Worm (Caenorhabditis elegans) whole organism, L1 larva: ENCODE results near the gene F58B4.5.

Experiments used
- C34B4.2 ChIP-seq: sonication (generic microtip); optimal IDR thresholded peaks from 2 replicates; lab custom pipeline; 2017; ENCODE audit warnings: mild to moderate bottlenecking, missing genetic modification characterization, missing compliant biosample characterization
- Y116A8C.19 ChIP-seq: sonication (generic microtip); optimal IDR thresholded peaks from 2 replicates; lab custom pipeline; 2016; ENCODE audit warnings: missing compliant biosample characterization, missing genetic modification characterization, borderline replicate concordance
- ama-1 ChIP-seq: fragments of 150-350 bp; optimal IDR thresholded peaks from 2 replicates; lab custom pipeline; 2014
- ceh-63 ChIP-seq: fragments of 200-800 bp; sonication (Bioruptor generic); optimal IDR thresholded peaks from 2 replicates; lab custom pipeline; 2018; ENCODE audit warnings: mild to moderate bottlenecking, missing genetic modification characterization, missing compliant biosample characterization
- ceh-8 ChIP-seq: fragments of 200-800 bp; sonication (Bioruptor generic); optimal IDR thresholded peaks from 2 replicates; lab custom pipeline; 2018; ENCODE audit warnings: mild to moderate bottlenecking, missing genetic modification characterization, moderate library complexity, missing compliant biosample characterization
- ceh-88 ChIP-seq: fragments of 200-800 bp; sonication (Bioruptor generic); IDR thresholded peaks from 2 replicates; pipeline ENCODE4 v1.3.6; 2022; ENCODE audit warnings: missing genetic modification characterization, missing compliant biosample characterization
- ces-1 ChIP-seq: fragments of 150-350 bp; optimal IDR thresholded peaks from 2 replicates; lab custom pipeline; 2014; ENCODE audit warnings: missing biosample characterization, missing genetic modification reagents, missing genetic modification characterization
- dpl-1 ChIP-seq, 3 experiments: fragments of 150-350 bp in 2 of 3; sonication (generic microtip) in 1 of 3; optimal IDR thresholded peaks; 2 replicates each; lab custom pipeline; 2014 to 2017; ENCODE audit warnings: missing biosample characterization in 3 of 3, missing genetic modification characterization in 3 of 3, missing genetic modification reagents in 3 of 3
- dsc-1 ChIP-seq: sonication (generic microtip); optimal IDR thresholded peaks from 2 replicates; lab custom pipeline; 2016; ENCODE audit warnings: mild to moderate bottlenecking, missing genetic modification characterization, missing compliant biosample characterization
- efl-1 ChIP-seq, 4 experiments: fragments of 150-350 bp; optimal IDR thresholded peaks in 3 of 4; peaks in 1 of 4; 1 replicate in 1 of 4; 2 replicates in 3 of 4; lab custom pipeline; 2014; ENCODE audit warnings: missing biosample characterization in 2 of 4, missing genetic modification characterization in 2 of 4, missing genetic modification reagents in 2 of 4
- efl-3 ChIP-seq: fragments of 200-800 bp; sonication (Bioruptor generic); optimal IDR thresholded peaks from 2 replicates; lab custom pipeline; 2018; ENCODE audit warnings: mild to moderate bottlenecking, missing genetic modification characterization, missing compliant biosample characterization
- egl-13 ChIP-seq: sonication (generic microtip); optimal IDR thresholded peaks from 2 replicates; lab custom pipeline; 2016; ENCODE audit warnings: missing genotype, missing genetic modification reagents, missing genetic modification characterization, missing compliant biosample characterization
- elt-2 ChIP-seq: sonication (generic microtip); optimal IDR thresholded peaks from 2 replicates; lab custom pipeline; 2016; ENCODE audit warnings: missing genetic modification characterization, mild to moderate bottlenecking, inconsistent platforms, missing compliant biosample characterization, missing genetic modification reagents
- ets-5 ChIP-seq: fragments of 200-800 bp; sonication (Bioruptor generic); IDR thresholded peaks from 2 replicates; pipeline ENCODE4 v1.3.6; 2022; ENCODE audit warnings: missing genetic modification characterization, missing compliant biosample characterization
- fkh-4 ChIP-seq: sonication (generic microtip); optimal IDR thresholded peaks from 2 replicates; lab custom pipeline; 2016; ENCODE audit warnings: missing compliant biosample characterization, missing genetic modification characterization, borderline replicate concordance
- fkh-8 ChIP-seq: sonication (generic microtip); optimal IDR thresholded peaks from 2 replicates; lab custom pipeline; 2016; ENCODE audit warnings: mild to moderate bottlenecking, missing genetic modification characterization, missing compliant biosample characterization
- fos-1 ChIP-seq: fragments of 150-350 bp; optimal IDR thresholded peaks from 2 replicates; lab custom pipeline; 2014; ENCODE audit warnings: missing biosample characterization, missing genetic modification characterization
- hlh-17 ChIP-seq: fragments of 200-800 bp; sonication (Bioruptor generic); optimal IDR thresholded peaks from 2 replicates; lab custom pipeline; 2018; ENCODE audit warnings: missing genetic modification characterization, mild to moderate bottlenecking, missing compliant biosample characterization, moderate library complexity, borderline replicate concordance
- hpl-2 ChIP-seq: fragments of 150-350 bp; optimal IDR thresholded peaks from 2 replicates; lab custom pipeline; 2014; ENCODE audit warnings: missing biosample characterization, missing genetic modification reagents, missing genetic modification characterization
- isw-1 ChIP-seq: fragments of 200-800 bp; sonication (Bioruptor generic); IDR thresholded peaks from 2 replicates; pipeline ENCODE4 v1.3.6; 2022; ENCODE audit warnings: missing genetic modification characterization, missing compliant biosample characterization
- jun-1 ChIP-seq: fragments of 150-350 bp; optimal IDR thresholded peaks from 2 replicates; lab custom pipeline; 2014; ENCODE audit warnings: missing biosample characterization, missing genetic modification reagents, missing genetic modification characterization
- lin-14 ChIP-seq: fragments of 200-800 bp; sonication (Bioruptor generic); optimal IDR thresholded peaks from 2 replicates; lab custom pipeline; 2018; ENCODE audit warnings: mild to moderate bottlenecking, missing genetic modification characterization, moderate library complexity, missing compliant biosample characterization
- lin-35 ChIP-seq, 2 experiments: fragments of 150-350 bp; optimal IDR thresholded peaks; 2 replicates each; lab custom pipeline; 2014; ENCODE audit warnings: missing biosample characterization in 2 of 2, missing genetic modification characterization in 2 of 2, missing genetic modification reagents in 2 of 2
- lir-3 ChIP-seq: sonication (generic microtip); optimal IDR thresholded peaks from 2 replicates; lab custom pipeline; 2016; ENCODE audit warnings: mild to moderate bottlenecking, missing genetic modification characterization, moderate library complexity, missing compliant biosample characterization; ENCODE audit not compliant: poor library complexity
- lsy-2 ChIP-seq, 2 experiments: fragments of 150-350 bp; optimal IDR thresholded peaks; 2 replicates each; lab custom pipeline; 2014; ENCODE audit warnings: missing biosample characterization in 2 of 2, missing genetic modification characterization in 2 of 2
- mdl-1 ChIP-seq, 2 experiments: fragments of 150-350 bp; optimal IDR thresholded peaks; 2 replicates each; lab custom pipeline; 2014 to 2017; ENCODE audit warnings: missing biosample characterization in 2 of 2, missing genetic modification characterization in 2 of 2, inconsistent platforms in 1 of 2
- mep-1 ChIP-seq: fragments of 150-350 bp; optimal IDR thresholded peaks from 2 replicates; lab custom pipeline; 2014; ENCODE audit warnings: missing biosample characterization, missing genetic modification characterization
- nhr-11 ChIP-seq: fragments of 150-350 bp; optimal IDR thresholded peaks from 2 replicates; lab custom pipeline; 2014; ENCODE audit warnings: missing biosample characterization, missing genetic modification characterization
- nhr-12 ChIP-seq: sonication (generic microtip); optimal IDR thresholded peaks from 2 replicates; lab custom pipeline; 2017; ENCODE audit warnings: missing biosample characterization, missing genetic modification characterization
- nhr-20 ChIP-seq: sonication (generic microtip); optimal IDR thresholded peaks from 2 replicates; lab custom pipeline; 2016; ENCODE audit warnings: mild to moderate bottlenecking, missing genetic modification characterization, missing compliant biosample characterization
- nhr-47 ChIP-seq: sonication (generic microtip); optimal IDR thresholded peaks from 2 replicates; lab custom pipeline; 2016; ENCODE audit warnings: mild to moderate bottlenecking, missing genetic modification characterization, moderate library complexity, missing compliant biosample characterization
- nhr-71 ChIP-seq: sonication (generic microtip); optimal IDR thresholded peaks from 2 replicates; lab custom pipeline; 2016; ENCODE audit warnings: mild to moderate bottlenecking, missing genetic modification characterization, moderate library complexity, missing compliant biosample characterization
- nhr-76 ChIP-seq: sonication (generic microtip); optimal IDR thresholded peaks from 2 replicates; lab custom pipeline; 2017; ENCODE audit warnings: missing biosample characterization, missing genetic modification characterization
- nhr-77 ChIP-seq: fragments of 150-350 bp; optimal IDR thresholded peaks from 2 replicates; lab custom pipeline; 2014; ENCODE audit warnings: missing biosample characterization, missing genetic modification characterization
- pag-3 ChIP-seq: sonication (generic microtip); optimal IDR thresholded peaks from 2 replicates; lab custom pipeline; 2017; ENCODE audit warnings: missing genetic modification characterization, mild to moderate bottlenecking, missing compliant biosample characterization, antibody characterized with exemption, borderline replicate concordance; ENCODE audit not compliant: insufficient read depth
- pqm-1 ChIP-seq: sonication (generic microtip); optimal IDR thresholded peaks from 3 replicates; lab custom pipeline; 2017; ENCODE audit warnings: missing biosample characterization, missing genetic modification characterization
- rnt-1 ChIP-seq: sonication (generic microtip); optimal IDR thresholded peaks from 2 replicates; lab custom pipeline; 2016; ENCODE audit warnings: mild to moderate bottlenecking, missing genetic modification characterization, moderate library complexity, missing compliant biosample characterization
- skn-1 ChIP-seq: fragments of 150-350 bp; optimal IDR thresholded peaks from 2 replicates; lab custom pipeline; 2014; ENCODE audit warnings: missing biosample characterization, missing genetic modification characterization
- snpc-4 ChIP-seq: fragments of 150-350 bp; optimal IDR thresholded peaks from 2 replicates; lab custom pipeline; 2014; ENCODE audit warnings: missing biosample characterization, missing genetic modification characterization
- sup-37 ChIP-seq: fragments of 200-800 bp; sonication (Bioruptor generic); optimal IDR thresholded peaks from 2 replicates; lab custom pipeline; 2018; ENCODE audit warnings: mild to moderate bottlenecking, missing genetic modification characterization, missing compliant biosample characterization
- tbx-2 ChIP-seq: sonication (generic microtip); optimal IDR thresholded peaks from 2 replicates; lab custom pipeline; 2016; ENCODE audit warnings: missing genetic modification characterization, missing compliant biosample characterization
- unc-62 ChIP-seq: fragments of 150-350 bp; optimal IDR thresholded peaks from 2 replicates; lab custom pipeline; 2014; ENCODE audit warnings: missing biosample characterization, missing genetic modification reagents, missing genetic modification characterization
- unc-98 ChIP-seq: fragments of 200-800 bp; sonication (Bioruptor generic); IDR thresholded peaks from 2 replicates; pipeline ENCODE4 v1.3.6; 2022; ENCODE audit warnings: missing genetic modification characterization, missing compliant biosample characterization
- vab-15 ChIP-seq: sonication (generic microtip); optimal IDR thresholded peaks from 2 replicates; lab custom pipeline; 2017; ENCODE audit warnings: missing genotype, mild to moderate bottlenecking, missing genetic modification characterization, missing compliant biosample characterization
- xbp-1 ChIP-seq: sonication (generic microtip); optimal IDR thresholded peaks from 2 replicates; lab custom pipeline; 2016; ENCODE audit warnings: missing genetic modification characterization, missing compliant biosample characterization
- zip-4 ChIP-seq: fragments of 200-800 bp; sonication (Bioruptor generic); optimal IDR thresholded peaks from 2 replicates; lab custom pipeline; 2018; ENCODE audit warnings: mild to moderate bottlenecking, missing genetic modification characterization, moderate library complexity, missing compliant biosample characterization

The F58B4.5 gene

ce11 chrV:10937294-10937693, 4.8 kb downstream of the F58B4.5 start (continued):
- TF ChIP-seq sup-37 (GFP tag; lab: Kevin White, UChicago): no peak
- TF ChIP-seq egl-13 (tag; lab: Kevin White, UChicago): no peak
- no peak for TF ChIP-seq fos-1
- TF ChIP-seq nhr-47: peak; percentile 73
- TF ChIP-seq ceh-8 (GFP tag; lab: Kevin White, UChicago): peak; percentile 44
- TF ChIP-seq nhr-11 (tag; lab: Kevin White, UChicago): peak; percentile 63
- TF ChIP-seq ceh-63: no peak
- TF ChIP-seq vab-15 (tag; lab: Kevin White, UChicago): no peak
- TF ChIP-seq lsy-2 (tag; optimal IDR thresholded peaks at IDR 0.05; lab: Kevin White, UChicago): peak; percentile 26 to 65
- TF ChIP-seq ces-1: no peak
- TF ChIP-seq hpl-2 (GFP tag; lab: Kevin White, UChicago): no peak
- no peak for TF ChIP-seq nhr-76 (tag; lab: Kevin White, UChicago)
- TF ChIP-seq rnt-1 (tag; lab: Kevin White, UChicago): no peak
- peak; percentile 69 for TF ChIP-seq dsc-1 (tag; lab: Kevin White, UChicago)
- TF ChIP-seq Y116A8C.19: no peak
- TF ChIP-seq fkh-4 (tag; lab: Kevin White, UChicago): no peak
- no peak for TF ChIP-seq ama-1 (lab: Kevin White, UChicago)
- no peak for TF ChIP-seq tbx-2 (tag; lab: Kevin White, UChicago)
- no peak for TF ChIP-seq jun-1 (tag; lab: Kevin White, UChicago)
- no peak for TF ChIP-seq snpc-4 (tag; lab: Kevin White, UChicago)
- no peak for TF ChIP-seq ets-5 (GFP tag; lab: Robert Waterston, UW)
- no peak for TF ChIP-seq pqm-1 (tag; lab: Kevin White, UChicago)
- TF ChIP-seq isw-1 (GFP tag; lab: Robert Waterston, UW): no peak
- no peak for TF ChIP-seq lir-3
- no peak for TF ChIP-seq unc-62
- TF ChIP-seq nhr-20 (tag; lab: Kevin White, UChicago): peak; percentile 70
- TF ChIP-seq mdl-1 (tag; optimal IDR thresholded peaks at IDR 0.05; lab: Kevin White, UChicago): no peak
- no peak for TF ChIP-seq nhr-77
- TF ChIP-seq pag-3 (tag; lab: Kevin White, UChicago): no peak
- TF ChIP-seq xbp-1 (tag; lab: Kevin White, UChicago): no peak
- peak in 1 of 2 experiments; percentile 27 for TF ChIP-seq lin-35 (GFP tag; optimal IDR thresholded peaks at IDR 0.05; lab: Kevin White, UChicago)
- TF ChIP-seq unc-98: no peak
- TF ChIP-seq fkh-8 (tag; lab: Kevin White, UChicago): peak; percentile 79
- TF ChIP-seq C34B4.2 (tag; lab: Kevin White, UChicago): no peak
- no peak for TF ChIP-seq nhr-12 (tag; lab: Kevin White, UChicago)
- no peak for TF ChIP-seq efl-3

ce11 chrV:10938739-10939138, 6.2 kb downstream of the F58B4.5 start, which contains the start of gene F17C11.11:
Gene F17C11.11, minus strand, starts transcription at chrV:10938817.
- TF ChIP-seq lsy-2 (tag; optimal IDR thresholded peaks at IDR 0.05; lab: Kevin White, UChicago): peak in 1 of 2 experiments; percentile 1
- peak in 1 of 3 experiments; percentile 12 for TF ChIP-seq dpl-1 (GFP tag; optimal IDR thresholded peaks at IDR 0.05; lab: Kevin White, UChicago)
- peak; percentile 27 for TF ChIP-seq lin-14 (GFP tag; lab: Kevin White, UChicago)
- peak; percentile 10 for TF ChIP-seq nhr-20 (tag; lab: Kevin White, UChicago)
- peak; percentile 48 for TF ChIP-seq nhr-71 (tag; lab: Kevin White, UChicago)
- TF ChIP-seq skn-1 (tag; lab: Kevin White, UChicago): peak; percentile 72
- no peak for TF ChIP-seq efl-1 (optimal IDR thresholded peaks at IDR 0.05; lab: Kevin White, UChicago)
- TF ChIP-seq efl-1 (GFP tag; optimal IDR thresholded peaks at IDR 0.05 in 1 of 2; lab: Kevin White, UChicago): peak; percentile 1 to 17
- TF ChIP-seq hlh-17: no peak
- TF ChIP-seq zip-4 (GFP tag; lab: Kevin White, UChicago): peak; percentile 88
- peak; percentile 52 for TF ChIP-seq rnt-1 (tag; lab: Kevin White, UChicago)
- no peak for TF ChIP-seq ceh-88
- peak; percentile 73 for TF ChIP-seq elt-2
- TF ChIP-seq mep-1: peak; percentile 3
- no peak for TF ChIP-seq ces-1
- peak in 1 of 2 experiments; percentile 32 for TF ChIP-seq mdl-1 (tag; optimal IDR thresholded peaks at IDR 0.05; lab: Kevin White, UChicago)
- TF ChIP-seq, all 84 proteins: peak for 12
